Worm (Caenorhabditis elegans) whole organism, L1 larva: ENCODE data around the gene F54F2.9.
A peak's percentile ranks its signal among the peaks of the same experiment; 100 is the strongest.

Source experiments
- C34B4.2 ChIP-seq: sonication (generic microtip); optimal IDR thresholded peaks from 2 replicates; lab custom pipeline; 2017; ENCODE audit warnings: mild to moderate bottlenecking, missing genetic modification characterization, missing compliant biosample characterization
- ama-1 ChIP-seq: fragments of 150-350 bp; optimal IDR thresholded peaks from 2 replicates; lab custom pipeline; 2014
- ceh-90 ChIP-seq: sonication (generic microtip); optimal IDR thresholded peaks from 2 replicates; lab custom pipeline; 2016; ENCODE audit warnings: missing genetic modification characterization, missing compliant biosample characterization
- egl-27 ChIP-seq, 2 experiments: fragments of 150-350 bp in 1 of 2; sonication (generic microtip); optimal IDR thresholded peaks; 3 replicates each; lab custom pipeline; 2017 to 2018; ENCODE audit warnings: missing biosample characterization in 2 of 2, missing genetic modification characterization in 2 of 2, missing genetic modification reagents in 2 of 2
- ets-5 ChIP-seq: fragments of 200-800 bp; sonication (Bioruptor generic); IDR thresholded peaks from 2 replicates; pipeline ENCODE4 v1.3.6; 2022; ENCODE audit warnings: missing genetic modification characterization, missing compliant biosample characterization
- lin-15B ChIP-seq: fragments of 150-350 bp; sonication (generic microtip); optimal IDR thresholded peaks from 3 replicates; lab custom pipeline; 2014; ENCODE audit warnings: missing biosample characterization, missing genetic modification characterization
- lsy-2 ChIP-seq, 2 experiments: fragments of 150-350 bp; optimal IDR thresholded peaks; 2 replicates each; lab custom pipeline; 2014; ENCODE audit warnings: missing biosample characterization in 2 of 2, missing genetic modification characterization in 2 of 2
- nhr-11 ChIP-seq: fragments of 150-350 bp; optimal IDR thresholded peaks from 2 replicates; lab custom pipeline; 2014; ENCODE audit warnings: missing biosample characterization, missing genetic modification characterization
- nhr-237 ChIP-seq: fragments of 150-350 bp; optimal IDR thresholded peaks from 2 replicates; lab custom pipeline; 2014; ENCODE audit warnings: missing biosample characterization, missing genetic modification characterization
- sptf-1 ChIP-seq: fragments of 150-350 bp; optimal IDR thresholded peaks from 2 replicates; lab custom pipeline; 2014; ENCODE audit warnings: missing biosample characterization, missing genetic modification characterization
- unc-62 ChIP-seq: fragments of 150-350 bp; optimal IDR thresholded peaks from 2 replicates; lab custom pipeline; 2014; ENCODE audit warnings: missing biosample characterization, missing genetic modification reagents, missing genetic modification characterization
- xbp-1 ChIP-seq: sonication (generic microtip); optimal IDR thresholded peaks from 2 replicates; lab custom pipeline; 2016; ENCODE audit warnings: missing genetic modification characterization, missing compliant biosample characterization

ce11 chrIII:8799964-8800795 lies 26.8 kb downstream of the F54F2.9 start, which contains the start of gene F54F2.6:
- TF ChIP-seq ama-1 (no peak), unc-62 (GFP tag; lab: Kevin White, UChicago) (peak; percentile 69), xbp-1 (tag; lab: Kevin White, UChicago) (peak; percentile 83), ets-5 (no peak), sptf-1 (tag; lab: Kevin White, UChicago) (no peak), lsy-2 (tag; optimal IDR thresholded peaks at IDR 0.05; lab: Kevin White, UChicago) (peak; percentile 84 to 89), ceh-90 (tag; lab: Kevin White, UChicago) (peak; percentile 17), nhr-11 (peak; percentile 86), nhr-237 (tag; lab: Kevin White, UChicago) (no peak), C34B4.2 (tag; lab: Kevin White, UChicago) (no peak), egl-27 (tag; optimal IDR thresholded peaks at IDR 0.05; lab: Kevin White, UChicago) (peak; percentile 85 to 94), lin-15B (no peak)
